Fruit fly (Drosophila melanogaster) whole organism, wandering third instar larva: ENCODE results near the gene CG43093.

Experiments used
- dl ChIP-seq, 2 experiments: fragments of 175-275, 200-275 bp in 1 of 2; fragments of 200-275 bp in 1 of 2; sonication (Bioruptor generic); optimal IDR thresholded peaks; lab custom pipeline; 2018; ENCODE audit warnings: mild to moderate bottlenecking in 2 of 2, missing biosample characterization in 2 of 2, missing genetic modification characterization in 2 of 2, moderate library complexity in 2 of 2; ENCODE audit not compliant: partially characterized antibody in 2 of 2, insufficient read depth in 1 of 2
- h ChIP-seq: fragments of 200-800 bp; sonication (Bioruptor generic); optimal IDR thresholded peaks from 3 replicates; lab custom pipeline; 2016; ENCODE audit warnings: missing biosample characterization, mild to moderate bottlenecking, missing genetic modification characterization
- tai ChIP-seq: sonication (Bioruptor generic); optimal IDR thresholded peaks from 2 replicates; lab custom pipeline; 2016; ENCODE audit warnings: missing biosample characterization, missing genetic modification characterization

- TF ChIP-seq dl (GFP tag; optimal IDR thresholded peaks at IDR 0.05; lab: Kevin White, UChicago; ENCODE audit: insufficient read depth in 1 of 2, partially characterized antibody in 2 of 2), result no peak
- no peak for TF ChIP-seq tai (GFP tag; lab: Kevin White, UChicago)
- no peak for TF ChIP-seq h
Measured at dm6 chr3R:22760988-22761387, 9.1 kb downstream of the CG43093 start, which contains the start of gene Nepl13.
